Worm (Caenorhabditis elegans): ENCODE results near the gene clc-22.

The clc-22 gene

DNA sequence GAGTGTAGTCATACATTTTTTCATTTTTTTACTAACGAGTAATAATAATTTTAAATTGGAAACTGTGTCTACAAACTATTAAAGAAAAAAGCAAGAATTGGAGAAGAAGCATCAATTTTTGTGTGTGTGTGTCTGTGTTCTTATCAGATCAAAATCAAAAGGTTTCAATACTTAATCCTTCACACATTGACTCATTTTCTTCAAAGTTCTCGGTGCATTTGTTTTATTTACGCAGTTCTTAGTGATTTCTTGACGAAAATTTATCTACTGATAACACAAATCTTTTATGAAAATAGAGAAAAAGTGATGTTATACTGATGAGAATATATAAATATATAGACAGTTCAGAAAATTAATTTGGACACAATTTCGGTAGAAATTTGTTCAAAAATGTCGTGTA, at the start of gene clc-22:
TSS of gene clc-22 (minus strand) at position 71 of the 400 bp plus-strand sequence.
- TF ChIP-seq fos-1 (tag; optimal IDR thresholded peaks at IDR 0.05): peak; percentile 5
- TF ChIP-seq R02D3.7 (tag; optimal IDR thresholded peaks at IDR 0.05): no peak
- no peak for TF ChIP-seq unc-39 (tag; optimal IDR thresholded peaks at IDR 0.05)
- no peak for TF ChIP-seq lsy-2 (tag; optimal IDR thresholded peaks at IDR 0.05)
- no peak for TF ChIP-seq mdl-1 (tag; optimal IDR thresholded peaks at IDR 0.05)

DNA sequence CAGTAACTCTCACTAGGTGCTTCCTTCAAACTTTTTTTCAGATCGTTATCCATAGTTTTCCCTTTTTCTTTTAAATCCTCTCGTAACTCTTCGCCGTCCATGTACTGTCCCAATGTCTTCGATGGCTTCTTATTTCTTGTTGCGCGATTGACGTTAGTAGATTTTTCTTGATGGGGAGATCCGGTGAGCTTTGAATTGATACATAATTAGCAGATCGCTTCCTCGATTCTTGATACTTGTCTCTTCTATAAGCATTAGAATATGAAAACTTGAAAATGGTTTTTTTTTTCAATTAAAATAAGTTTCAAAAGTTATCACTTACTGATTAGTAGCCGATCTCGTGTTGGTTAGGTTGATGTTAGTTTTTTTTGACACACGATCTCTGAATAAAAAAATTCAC, 49.5 kb upstream of the clc-22 start, which contains the start of gene K07D4.2:
TSS of gene K07D4.2 (minus strand) at position 101 of the 400 bp plus-strand sequence.
- TF ChIP-seq F13H6.1 (tag; optimal IDR thresholded peaks at IDR 0.05) (no peak), crh-2 (tag; optimal IDR thresholded peaks at IDR 0.05) (no peak), lin-39 (tag; optimal IDR thresholded peaks at IDR 0.05) (no peak), egl-27 (tag; optimal IDR thresholded peaks at IDR 0.05) (no peak), nhr-11 (tag; optimal IDR thresholded peaks at IDR 0.05) (no peak), zag-1 (tag; optimal IDR thresholded peaks at IDR 0.05) (no peak), ama-1 (optimal IDR thresholded peaks at IDR 0.05) (no peak), ZK546.5 (tag; optimal IDR thresholded peaks at IDR 0.05) (no peak), C34F6.9 (tag; optimal IDR thresholded peaks at IDR 0.05) (no peak), ceh-82 (tag; optimal IDR thresholded peaks at IDR 0.05) (no peak), nhr-21 (tag; optimal IDR thresholded peaks at IDR 0.05) (no peak)

ce11 chrII:4044349-4044748, 48.5 kb upstream of the clc-22 start, which contains the start of gene rpn-11:
TSS of gene rpn-11 (minus strand) at chrII:4044546.
- TF ChIP-seq ztf-11 (tag; optimal IDR thresholded peaks at IDR 0.05) (no peak), nhr-25 (tag; optimal IDR thresholded peaks at IDR 0.05) (peak; percentile 87), ceh-16 (tag; optimal IDR thresholded peaks at IDR 0.05) (no peak), dmd-4 (tag; optimal IDR thresholded peaks at IDR 0.05) (no peak), unc-55 (GFP tag; optimal IDR thresholded peaks at IDR 0.05) (peak; percentile 86), nhr-237 (tag; optimal IDR thresholded peaks at IDR 0.05) (peak; percentile 41), blmp-1 (tag; optimal IDR thresholded peaks at IDR 0.05; ENCODE audit: insufficient read depth) (peak; percentile 25), lsy-2 (tag; optimal IDR thresholded peaks at IDR 0.05) (peak; percentile 91 to 96), R02D3.7 (tag; optimal IDR thresholded peaks at IDR 0.05) (peak; percentile 35), peb-1 (tag; optimal IDR thresholded peaks at IDR 0.05) (no peak), nhr-11 (tag; optimal IDR thresholded peaks at IDR 0.05) (no peak), ztf-1 (GFP tag; conservative IDR thresholded peaks at IDR 0.05) (no peak), sem-4 (tag; optimal IDR thresholded peaks at IDR 0.05) (peak; percentile 53), aly-2 (tag; optimal IDR thresholded peaks at IDR 0.05) (no peak), mbf-1 (tag; optimal IDR thresholded peaks at IDR 0.05) (no peak), alr-1 (tag; optimal IDR thresholded peaks at IDR 0.05) (no peak), nhr-23 (tag; optimal IDR thresholded peaks at IDR 0.05) (no peak), nhr-129 (tag; optimal IDR thresholded peaks at IDR 0.05) (peak; percentile 41), nhr-12 (tag; optimal IDR thresholded peaks at IDR 0.05) (no peak), mab-5 (tag; optimal IDR thresholded peaks at IDR 0.05) (peak; percentile 63), sma-9 (GFP tag; optimal IDR thresholded peaks at IDR 0.05) (peak; percentile 86), sma-9 (tag; optimal IDR thresholded peaks at IDR 0.05) (no peak), C34F6.9 (tag; optimal IDR thresholded peaks at IDR 0.05) (peak; percentile 80), nhr-21 (tag; optimal IDR thresholded peaks at IDR 0.05) (peak; percentile 81), nhr-10 (tag; optimal IDR thresholded peaks at IDR 0.05) (no peak), unc-62 (GFP tag; optimal IDR thresholded peaks at IDR 0.05) (no peak), sma-3 (GFP tag; optimal IDR thresholded peaks at IDR 0.05) (peak; percentile 92), lin-11 (tag; optimal IDR thresholded peaks at IDR 0.05) (peak; percentile 74), Y55F3AM.14 (GFP tag; optimal IDR thresholded peaks at IDR 0.05) (peak; percentile 75), ZK546.5 (tag; optimal IDR thresholded peaks at IDR 0.05) (peak; percentile 59), elt-3 (tag; optimal IDR thresholded peaks at IDR 0.05) (no peak), lin-39 (tag; optimal IDR thresholded peaks at IDR 0.05) (no peak), lin-13 (GFP tag; optimal IDR thresholded peaks at IDR 0.05) (peak; percentile 84), ceh-82 (tag; optimal IDR thresholded peaks at IDR 0.05) (peak; percentile 64), nhr-77 (tag; optimal IDR thresholded peaks at IDR 0.05) (no peak), egl-27 (tag; optimal IDR thresholded peaks at IDR 0.05) (peak; percentile 10), gmeb-1 (tag; optimal IDR thresholded peaks at IDR 0.05) (peak; percentile 98), elt-1 (tag; optimal IDR thresholded peaks at IDR 0.05) (no peak), ztf-4 (tag; optimal IDR thresholded peaks at IDR 0.05) (peak; percentile 56), crh-2 (tag; optimal IDR thresholded peaks at IDR 0.05) (peak; percentile 88), snpc-4 (tag; optimal IDR thresholded peaks at IDR 0.05) (peak; percentile 63), F13H6.1 (tag; optimal IDR thresholded peaks at IDR 0.05) (peak; percentile 83), skn-1 (tag; optimal IDR thresholded peaks at IDR 0.05) (peak; percentile 95), ama-1 (optimal IDR thresholded peaks at IDR 0.05) (no peak), mdl-1 (tag; optimal IDR thresholded peaks at IDR 0.05) (peak; percentile 6 to 70), unc-39 (tag; optimal IDR thresholded peaks at IDR 0.05) (no peak), nhr-6 (tag; optimal IDR thresholded peaks at IDR 0.05) (peak; percentile 41), zag-1 (tag; optimal IDR thresholded peaks at IDR 0.05) (peak; percentile 71), fos-1 (tag; optimal IDR thresholded peaks at IDR 0.05) (peak; percentile 65)
